Worm (Caenorhabditis elegans): ENCODE data around the gene T12A2.21.

The T12A2.21 gene

ce11 chrIII:6236649-6237048 lies at the start of gene T12A2.21:
Gene T12A2.21 (minus strand): TSS chrIII:6236749.
- TF ChIP-seq dmd-9 (GFP tag; IDR thresholded peaks at IDR 0.05), result no peak
- no peak for TF ChIP-seq fos-1 (tag; optimal IDR thresholded peaks at IDR 0.05)
- no peak for TF ChIP-seq tag-97 (GFP tag; IDR thresholded peaks at IDR 0.05)
- TF ChIP-seq pha-4 (GFP tag; IDR thresholded peaks at IDR 0.05), result no peak
- TF ChIP-seq pha-4 (tag; optimal IDR thresholded peaks at IDR 0.05), result no peak
- TF ChIP-seq nhr-6 (tag; optimal IDR thresholded peaks at IDR 0.05), result no peak

- no peak for TF ChIP-seq sdz-12 (GFP tag; optimal IDR thresholded peaks at IDR 0.05)
- no peak for TF ChIP-seq lin-38 (GFP tag; IDR thresholded peaks at IDR 0.05)
- TF ChIP-seq daf-8 (GFP tag; IDR thresholded peaks at IDR 0.05), result no peak
- TF ChIP-seq Y75B8A.6 (GFP tag; IDR thresholded peaks at IDR 0.05), result no peak
- TF ChIP-seq nhr-42 (GFP tag; IDR thresholded peaks at IDR 0.05), result no peak
- no peak for TF ChIP-seq tra-1 (GFP tag; IDR thresholded peaks at IDR 0.05)
- no peak for TF ChIP-seq madf-9 (GFP tag; conservative IDR thresholded peaks at IDR 0.05)
- peak in 1 of 2 experiments; percentile 46 for TF ChIP-seq unc-62 (GFP tag; optimal IDR thresholded peaks at IDR 0.05 in 1 of 2)
- TF ChIP-seq unc-62 (tag; optimal IDR thresholded peaks at IDR 0.05), result no peak
- no peak for TF ChIP-seq aly-2 (tag; optimal IDR thresholded peaks at IDR 0.05)
These were observed 49.3 kb upstream of the T12A2.21 start, which contains the start of gene gadr-3 for ce11 chrIII:6285890-6286289. Gene gadr-3 (minus strand): TSS chrIII:6285990.

DNA sequence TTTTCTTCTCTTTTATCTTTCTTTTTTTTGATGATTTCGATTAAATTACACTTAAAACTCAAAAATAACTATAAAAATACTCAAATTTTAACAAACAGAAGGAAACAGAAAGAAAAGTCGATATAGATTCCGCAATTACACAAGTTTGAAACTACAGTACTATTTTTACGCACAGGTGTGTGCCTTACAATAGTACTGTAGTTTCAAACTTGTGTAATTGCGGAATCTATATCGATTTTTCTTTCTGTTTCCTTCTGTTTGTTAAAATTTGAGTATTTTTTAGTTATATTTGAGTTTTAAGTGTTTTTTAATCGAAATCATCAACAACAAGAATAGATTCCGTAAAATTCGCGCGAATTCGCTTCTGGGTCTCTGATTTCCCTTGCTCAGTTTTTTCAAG lies 46.5 kb upstream of the T12A2.21 start:
- TF ChIP-seq lin-38 (GFP tag; IDR thresholded peaks at IDR 0.05), result peak; percentile 46; the same call in 1 of the 2 replicates
- TF ChIP-seq Y48G9A.11 (GFP tag; IDR thresholded peaks at IDR 0.05), result peak; percentile 45; the same call in 1 of the 2 replicates
- TF ChIP-seq ctbp-1 (GFP tag; IDR thresholded peaks at IDR 0.05), result no peak
- TF ChIP-seq nhr-10 (tag; optimal IDR thresholded peaks at IDR 0.05), result no peak
- TF ChIP-seq nhr-48 (tag; optimal IDR thresholded peaks at IDR 0.05), result no peak
- no peak for TF ChIP-seq lin-1 (GFP tag; IDR thresholded peaks at IDR 0.05)
- no peak for TF ChIP-seq skn-1 (tag; optimal IDR thresholded peaks at IDR 0.05)

DNA sequence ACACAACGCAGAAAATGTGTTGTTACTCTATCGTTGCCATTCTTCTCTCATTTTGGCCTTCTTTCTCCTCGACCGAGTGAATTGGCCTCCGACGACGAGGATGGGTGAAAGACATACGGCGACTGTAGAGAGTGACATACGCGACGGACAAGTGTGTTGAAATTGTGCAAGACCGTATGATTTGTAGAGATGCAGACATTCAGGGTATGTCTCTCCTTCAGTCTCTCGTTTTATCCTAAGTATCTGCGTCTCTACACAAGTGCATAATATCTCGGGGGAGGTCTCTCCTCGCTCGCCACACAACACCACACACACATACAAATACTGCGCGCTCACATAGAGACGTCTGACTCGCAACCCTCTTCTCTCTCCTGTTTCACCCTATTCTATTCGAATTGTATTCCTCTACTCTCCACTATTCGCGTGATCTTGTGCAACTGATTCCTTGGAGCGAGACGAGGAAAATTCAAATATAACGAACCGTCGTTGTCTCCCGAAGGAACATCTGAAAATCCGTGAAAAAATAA lies 43.6 kb upstream of the T12A2.21 start, which contains the start of gene hmg-1.2:
Gene hmg-1.2 (plus strand): TSS at position 311 of the 527 bp plus-strand sequence.
- peak; percentile 54 to 83 for TF ChIP-seq lsy-2 (tag; optimal IDR thresholded peaks at IDR 0.05)
- TF ChIP-seq aha-1 (tag), result peak; percentile 91
- peak; percentile 66 to 81 for TF ChIP-seq daf-16 (GFP tag; optimal IDR thresholded peaks at IDR 0.05)
- TF ChIP-seq daf-16 (tag; optimal IDR thresholded peaks at IDR 0.05), result peak; percentile 67
- TF ChIP-seq madf-9 (GFP tag; conservative IDR thresholded peaks at IDR 0.05), result 0 out of 2 replicates have a peak, but pooled peaks have one; percentile 40
- peak; percentile 30 for TF ChIP-seq gei-8 (GFP tag; optimal IDR thresholded peaks at IDR 0.05)
- peak; percentile 83 to 87 for TF ChIP-seq mdl-1 (tag; optimal IDR thresholded peaks at IDR 0.05)
- peak; percentile 68 for TF ChIP-seq nhr-48 (tag; optimal IDR thresholded peaks at IDR 0.05)
- peak; percentile 64; the same call in 1 of the 2 replicates for TF ChIP-seq dmd-8 (GFP tag; IDR thresholded peaks at IDR 0.05)
- no peak for TF ChIP-seq mxl-2 (GFP tag; conservative IDR thresholded peaks at IDR 0.05)
- TF ChIP-seq nhr-10 (tag; optimal IDR thresholded peaks at IDR 0.05), result peak; percentile 75
- TF ChIP-seq spr-1 (tag; optimal IDR thresholded peaks at IDR 0.05), result peak; percentile 70
- peak; percentile 59 for TF ChIP-seq T20F7.1 (GFP tag; optimal IDR thresholded peaks at IDR 0.05)
- TF ChIP-seq set-16 (GFP tag; IDR thresholded peaks at IDR 0.05), result peak; percentile 31; the same call in 1 of the 2 replicates
- peak; percentile 84 for TF ChIP-seq mep-1 (tag; optimal IDR thresholded peaks at IDR 0.05)
- no peak for TF ChIP-seq zag-1 (tag; optimal IDR thresholded peaks at IDR 0.05)
- TF ChIP-seq zfp-3 (GFP tag; conservative IDR thresholded peaks at IDR 0.05), result peak; percentile 70; the same call in 1 of the 2 replicates
- TF ChIP-seq hmg-1.1 (GFP tag; IDR thresholded peaks at IDR 0.05), result peak; percentile 92
- TF ChIP-seq ama-1 (optimal IDR thresholded peaks at IDR 0.05), result peak; percentile 67
- TF ChIP-seq hif-1 (tag; optimal IDR thresholded peaks at IDR 0.05), result peak in 1 of 2 experiments; percentile 78
- TF ChIP-seq nhr-25 (tag; optimal IDR thresholded peaks at IDR 0.05; ENCODE audit: borderline replicate concordance, insufficient read depth), result peak; percentile 7
- TF ChIP-seq nhr-77 (tag; optimal IDR thresholded peaks at IDR 0.05), result peak; percentile 47
- TF ChIP-seq F37D6.2 (tag; optimal IDR thresholded peaks at IDR 0.05), result peak; percentile 61
- TF ChIP-seq php-3 (GFP tag; IDR thresholded peaks at IDR 0.05), result 0 out of 2 replicates have a peak, but pooled peaks have one; percentile 11
- peak; percentile 84 for TF ChIP-seq dve-1 (tag; optimal IDR thresholded peaks at IDR 0.05; ENCODE audit: insufficient read depth)
- peak; percentile 77 for TF ChIP-seq arid-1 (GFP tag; conservative IDR thresholded peaks at IDR 0.05)
- TF ChIP-seq nhr-111 (GFP tag; optimal IDR thresholded peaks at IDR 0.05), result no peak
- TF ChIP-seq ctbp-1 (GFP tag; IDR thresholded peaks at IDR 0.05), result peak; percentile 63; the same call in 1 of the 2 replicates
